Worm (Caenorhabditis elegans): ENCODE data around the gene ZK377.15.

- TF ChIP-seq zag-1 (tag; optimal IDR thresholded peaks at IDR 0.05) (no peak), egl-27 (tag; optimal IDR thresholded peaks at IDR 0.05) (no peak), daf-12 (tag; optimal IDR thresholded peaks at IDR 0.05) (no peak), gei-8 (GFP tag; optimal IDR thresholded peaks at IDR 0.05) (no peak), set-16 (GFP tag; IDR thresholded peaks at IDR 0.05) (no peak), mxl-2 (GFP tag; conservative IDR thresholded peaks at IDR 0.05) (no peak), lin-29 (GFP tag; IDR thresholded peaks at IDR 0.05) (no peak), mdl-1 (tag; optimal IDR thresholded peaks at IDR 0.05) (no peak), zip-2 (tag; optimal IDR thresholded peaks at IDR 0.05) (no peak), lsy-2 (tag; optimal IDR thresholded peaks at IDR 0.05) (no peak), ama-1 (optimal IDR thresholded peaks at IDR 0.05) (no peak), nhr-237 (tag; optimal IDR thresholded peaks at IDR 0.05) (no peak), ceh-82 (tag; optimal IDR thresholded peaks at IDR 0.05) (no peak)
Measured at ce11 chrX:3441539-3441938, 24.1 kb downstream of the ZK377.15 start, which contains the start of gene ZK813.3.

Measured in whole organism, L4 larva.